Fruit fly (Drosophila melanogaster) whole organism, pupa: Measurements from ENCODE around the gene CG1677.

Experiments used
- CG10348 ChIP-seq: fragments of 200-800 bp; sonication (Bioruptor generic); IDR thresholded peaks from 2 replicates; pipeline ENCODE4 v1.3.6; 2022; ENCODE audit warnings: missing biosample characterization, missing genetic modification characterization
- CG12605 ChIP-seq: fragments of 200-800 bp; sonication (Bioruptor generic); IDR thresholded peaks from 2 replicates; pipeline ENCODE4 v1.3.6; 2022; ENCODE audit warnings: missing biosample characterization, missing genetic modification characterization
- CG13204 ChIP-seq: fragments of 200-800 bp; sonication (Bioruptor generic); optimal IDR thresholded peaks from 2 replicates; lab custom pipeline; 2018; ENCODE audit warnings: missing biosample characterization, mild to moderate bottlenecking, missing genetic modification characterization, moderate library complexity
- CG14655 ChIP-seq: fragments of 200-800 bp; sonication (Bioruptor generic); optimal IDR thresholded peaks from 3 replicates; lab custom pipeline; 2017; ENCODE audit warnings: mild to moderate bottlenecking, missing biosample characterization, missing genetic modification reagents, missing genetic modification characterization
- CG15710 ChIP-seq: fragments of 200-800 bp; sonication (Bioruptor generic); optimal IDR thresholded peaks from 2 replicates; lab custom pipeline; 2018; ENCODE audit warnings: missing biosample characterization, mild to moderate bottlenecking, missing genetic modification characterization, moderate library complexity
- CG17806 ChIP-seq: fragments of 200-800 bp; sonication (Bioruptor generic); optimal IDR thresholded peaks from 2 replicates; lab custom pipeline; 2018; ENCODE audit warnings: missing biosample characterization, mild to moderate bottlenecking, missing genetic modification characterization, moderate library complexity
- CG32121 ChIP-seq: fragments of 200-800 bp; sonication (Bioruptor generic); IDR thresholded peaks from 2 replicates; pipeline ENCODE4 v1.3.6; 2022; ENCODE audit warnings: missing biosample characterization, missing genetic modification characterization
- CG34367 ChIP-seq: fragments of 200-800 bp; sonication (Bioruptor generic); optimal IDR thresholded peaks from 2 replicates; lab custom pipeline; 2018; ENCODE audit warnings: missing biosample characterization, mild to moderate bottlenecking, missing genetic modification characterization
- CG4496 ChIP-seq: fragments of 200-800 bp; sonication (Bioruptor generic); IDR thresholded peaks from 3 replicates; pipeline ENCODE4 v1.3.6; 2022; ENCODE audit warnings: missing biosample characterization, missing genetic modification characterization
- CG8159 ChIP-seq: fragments of 200-800 bp; sonication (Bioruptor generic); optimal IDR thresholded peaks from 3 replicates; lab custom pipeline; 2018; ENCODE audit warnings: missing biosample characterization, mild to moderate bottlenecking, missing genetic modification characterization, moderate library complexity
- CG8301 ChIP-seq: fragments of 200-800 bp; sonication (Bioruptor generic); optimal IDR thresholded peaks from 2 replicates; lab custom pipeline; 2018; ENCODE audit warnings: missing biosample characterization, mild to moderate bottlenecking, missing genetic modification characterization
- CG9948 ChIP-seq: fragments of 200-800 bp; sonication (Bioruptor generic); optimal IDR thresholded peaks from 2 replicates; lab custom pipeline; 2018; ENCODE audit warnings: missing biosample characterization, mild to moderate bottlenecking, missing genetic modification characterization, moderate library complexity
- D1 ChIP-seq: fragments of 200-800 bp; sonication (Bioruptor generic); optimal IDR thresholded peaks from 2 replicates; lab custom pipeline; 2018; ENCODE audit warnings: missing biosample characterization, mild to moderate bottlenecking, missing genetic modification characterization, moderate library complexity
- EcR ChIP-seq: fragments of 200-800 bp; sonication (Bioruptor generic); optimal IDR thresholded peaks from 3 replicates; lab custom pipeline; 2019; ENCODE audit warnings: missing biosample characterization, missing genetic modification characterization, mild to moderate bottlenecking, moderate library complexity, missing genetic modification reagents
- Ets98B ChIP-seq: fragments of 200-800 bp; sonication (Bioruptor generic); IDR thresholded peaks from 2 replicates; pipeline ENCODE4 v1.3.6; 2022; ENCODE audit warnings: missing biosample characterization, missing genetic modification characterization
- Pif1A ChIP-seq: fragments of 200-800 bp; sonication (Bioruptor generic); optimal IDR thresholded peaks from 3 replicates; lab custom pipeline; 2016; ENCODE audit warnings: missing biosample characterization, missing genetic modification characterization
- Pif1B ChIP-seq: fragments of 200-800 bp; sonication (Bioruptor generic); optimal IDR thresholded peaks from 3 replicates; lab custom pipeline; 2016; ENCODE audit warnings: missing biosample characterization, missing genetic modification characterization
- Snoo ChIP-seq: fragments of 200-800 bp; sonication (Bioruptor generic); optimal IDR thresholded peaks from 3 replicates; lab custom pipeline; 2017; ENCODE audit warnings: missing biosample characterization, mild to moderate bottlenecking, missing genetic modification characterization, inconsistent platforms
- fd96Ca ChIP-seq: fragments of 200-800 bp; sonication (Bioruptor generic); IDR thresholded peaks from 3 replicates; pipeline ENCODE4 v1.3.6; 2022; ENCODE audit warnings: missing biosample characterization, missing genetic modification characterization
- gl ChIP-seq: fragments of 200-800 bp; sonication (Bioruptor generic); optimal IDR thresholded peaks from 2 replicates; lab custom pipeline; 2018; ENCODE audit warnings: missing biosample characterization, mild to moderate bottlenecking, missing genetic modification characterization
- rn ChIP-seq: fragments of 200-800 bp; sonication (Bioruptor generic); IDR thresholded peaks from 2 replicates; pipeline ENCODE4 v1.3.6; 2022; ENCODE audit warnings: missing biosample characterization, missing genetic modification characterization

The CG1677 gene

DNA sequence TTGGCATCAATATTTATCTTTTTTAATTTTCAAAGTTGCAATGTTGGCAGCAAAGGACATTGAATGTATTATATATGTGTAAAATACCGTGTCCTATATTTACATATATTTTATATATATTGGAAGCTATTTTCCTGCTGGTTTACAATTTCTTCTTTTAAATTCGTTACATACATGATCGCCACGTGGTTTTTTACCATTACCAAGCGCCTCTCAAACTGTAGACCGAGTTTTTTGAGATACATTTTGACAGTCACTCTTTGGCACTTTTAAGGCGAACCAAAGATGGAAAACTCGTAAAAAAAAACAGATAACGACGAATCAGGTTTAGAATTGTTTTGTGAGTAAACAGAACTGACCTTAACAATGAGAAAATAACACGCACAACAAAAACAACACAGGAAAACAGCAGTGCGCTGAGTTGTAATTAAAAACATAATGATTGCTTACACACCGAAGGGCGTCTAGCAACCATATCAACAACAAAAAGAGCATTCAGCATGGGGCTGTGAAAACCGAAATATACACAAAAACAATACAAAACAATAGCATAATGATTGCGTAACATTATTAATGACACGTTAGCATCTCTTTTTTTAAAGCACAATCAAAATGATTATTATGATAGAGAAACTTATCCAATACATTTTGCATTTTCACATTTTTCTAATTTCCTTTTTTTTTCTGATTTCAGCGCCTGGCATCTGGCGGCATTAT lies 65.8 kb downstream of the CG1677 start:
- TF ChIP-seq CG9948 (tag; lab: Kevin White, UChicago) (no peak), EcR (no peak), CG32121 (no peak), CG12605 (no peak), Pif1B (GFP tag; lab: Kevin White, UChicago) (no peak), CG8301 (no peak), CG17806 (no peak), D1 (tag; lab: Kevin White, UChicago) (no peak)

DNA sequence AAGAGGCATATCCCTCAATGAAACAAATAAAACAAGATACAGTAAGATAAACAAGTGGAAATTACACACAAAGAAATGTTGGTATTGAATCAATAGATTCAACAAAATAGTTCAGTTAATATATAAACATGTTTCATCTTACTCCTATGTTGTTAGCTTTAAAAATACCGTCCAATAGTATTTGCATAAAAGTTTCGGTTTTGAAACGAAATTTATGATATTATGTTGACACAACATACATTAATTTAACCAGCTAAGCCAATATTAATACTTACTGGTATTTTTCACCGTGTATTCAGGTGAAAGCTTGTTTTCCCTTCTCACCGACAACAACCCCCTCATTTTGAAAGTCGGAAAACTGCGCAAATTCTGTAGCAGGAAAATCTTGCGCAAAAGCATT lies 67.1 kb downstream of the CG1677 start:
- TF ChIP-seq fd96Ca (GFP tag; lab: Robert Waterston, UW) (no peak), CG12605 (no peak), CG8159 (tag; lab: Kevin White, UChicago) (peak; percentile 6), CG13204 (GFP tag; lab: Kevin White, UChicago) (no peak), CG8301 (peak; percentile 50), Pif1A (GFP tag; lab: Kevin White, UChicago) (no peak), CG9948 (tag; lab: Kevin White, UChicago) (peak; percentile 0), Pif1B (GFP tag; lab: Kevin White, UChicago) (no peak), Ets98B (0 out of 2 replicates have a peak, but pooled peaks have one; percentile 12), EcR (no peak), CG14655 (GFP tag; lab: Kevin White, UChicago) (peak; percentile 41)

DNA sequence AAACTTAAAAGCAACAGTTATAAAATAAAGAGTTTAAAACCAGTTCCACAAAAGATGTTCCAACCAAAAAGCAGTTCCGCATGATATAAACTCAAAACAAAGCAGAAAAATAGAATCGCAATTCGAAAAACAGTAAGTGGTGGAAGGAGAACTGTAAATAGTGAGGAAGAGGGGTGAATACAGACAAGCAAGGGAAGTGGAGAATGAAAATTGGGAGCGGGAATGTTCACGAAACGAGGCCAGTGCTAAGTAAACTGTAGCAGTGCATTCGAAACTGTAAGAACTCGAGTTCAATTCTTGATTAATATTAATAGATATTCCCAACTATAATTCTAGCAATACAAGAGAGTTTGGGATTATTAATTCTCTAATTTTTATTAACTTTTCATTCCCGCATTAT lies 67.6 kb downstream of the CG1677 start:
- TF ChIP-seq Pif1A (GFP tag; lab: Kevin White, UChicago) (no peak), D1 (tag; lab: Kevin White, UChicago) (no peak), gl (tag; lab: Kevin White, UChicago) (no peak), rn (GFP tag; lab: Robert Waterston, UW) (no peak), CG8159 (tag; lab: Kevin White, UChicago) (no peak)
- TF ChIP-seq, all 21 proteins: peak for 0

DNA sequence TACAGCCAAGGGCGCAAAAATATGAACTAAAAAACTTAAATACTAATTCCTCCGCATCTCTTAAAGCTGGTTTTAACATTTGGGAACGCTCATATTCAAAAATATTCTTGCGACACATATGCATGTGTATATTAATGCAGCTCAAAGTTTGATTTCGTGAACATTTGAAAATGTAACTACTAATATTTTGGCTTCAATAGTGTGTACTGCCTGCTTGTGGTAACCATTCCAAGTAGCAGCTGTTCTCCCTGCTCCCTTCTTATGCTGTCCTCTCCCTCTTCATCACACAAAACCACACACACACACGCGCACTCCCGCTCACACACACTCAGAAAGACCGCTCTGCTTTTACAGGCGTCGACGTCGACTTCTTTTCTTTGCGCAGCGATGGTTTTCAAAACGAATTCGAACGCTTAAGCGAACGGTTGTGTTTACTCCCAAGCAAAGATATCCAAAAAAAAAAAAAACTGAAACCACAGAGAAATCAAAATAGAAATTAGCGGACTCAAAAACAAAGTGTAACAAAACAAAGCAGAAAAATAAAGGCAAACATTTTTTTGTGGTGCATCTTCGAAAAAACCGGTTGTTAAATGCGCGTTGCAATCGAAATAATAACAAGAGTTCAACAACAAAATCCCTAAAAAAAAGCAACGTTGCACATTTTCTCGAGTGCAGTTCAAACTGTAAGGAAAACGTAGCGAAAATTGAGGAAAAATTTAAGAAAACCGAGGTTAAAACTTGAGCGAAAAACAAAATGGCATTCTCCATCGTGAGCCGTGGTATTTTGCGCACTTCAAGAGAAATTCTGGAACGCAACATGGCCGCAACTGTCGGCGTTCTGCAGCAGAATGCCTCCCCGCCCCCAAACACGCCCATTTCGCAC lies 68.4 kb downstream of the CG1677 start, which contains the start of gene CBP:
CBP (plus strand) TSS at position 391 of the 883 bp plus-strand sequence.
- TF ChIP-seq CG9948 (tag; lab: Kevin White, UChicago) (peak; percentile 97), CG15710 (peak; percentile 96), CG8159 (tag; lab: Kevin White, UChicago) (peak; percentile 97), CG17806 (peak; percentile 96), fd96Ca (GFP tag; lab: Robert Waterston, UW) (peak; percentile 96), CG34367 (tag; lab: Kevin White, UChicago) (peak; percentile 97), CG12605 (peak; percentile 92), Snoo (tag; lab: Kevin White, UChicago) (peak; percentile 94), CG13204 (GFP tag; lab: Kevin White, UChicago) (peak; percentile 98), CG32121 (peak; percentile 92), Ets98B (peak; percentile 91), rn (GFP tag; lab: Robert Waterston, UW) (peak; percentile 80), Pif1A (GFP tag; lab: Kevin White, UChicago) (peak; percentile 97), CG8301 (peak; percentile 97), Pif1B (GFP tag; lab: Kevin White, UChicago) (peak; percentile 96), gl (tag; lab: Kevin White, UChicago) (peak; percentile 95), CG10348 (peak; percentile 76), EcR (peak; percentile 69), CG14655 (GFP tag; lab: Kevin White, UChicago) (peak; percentile 97), D1 (tag; lab: Kevin White, UChicago) (peak; percentile 76), CG4496 (GFP tag; lab: Robert Waterston, UW) (peak; percentile 96)
- TF ChIP-seq, all 21 proteins: peak for 21

DNA sequence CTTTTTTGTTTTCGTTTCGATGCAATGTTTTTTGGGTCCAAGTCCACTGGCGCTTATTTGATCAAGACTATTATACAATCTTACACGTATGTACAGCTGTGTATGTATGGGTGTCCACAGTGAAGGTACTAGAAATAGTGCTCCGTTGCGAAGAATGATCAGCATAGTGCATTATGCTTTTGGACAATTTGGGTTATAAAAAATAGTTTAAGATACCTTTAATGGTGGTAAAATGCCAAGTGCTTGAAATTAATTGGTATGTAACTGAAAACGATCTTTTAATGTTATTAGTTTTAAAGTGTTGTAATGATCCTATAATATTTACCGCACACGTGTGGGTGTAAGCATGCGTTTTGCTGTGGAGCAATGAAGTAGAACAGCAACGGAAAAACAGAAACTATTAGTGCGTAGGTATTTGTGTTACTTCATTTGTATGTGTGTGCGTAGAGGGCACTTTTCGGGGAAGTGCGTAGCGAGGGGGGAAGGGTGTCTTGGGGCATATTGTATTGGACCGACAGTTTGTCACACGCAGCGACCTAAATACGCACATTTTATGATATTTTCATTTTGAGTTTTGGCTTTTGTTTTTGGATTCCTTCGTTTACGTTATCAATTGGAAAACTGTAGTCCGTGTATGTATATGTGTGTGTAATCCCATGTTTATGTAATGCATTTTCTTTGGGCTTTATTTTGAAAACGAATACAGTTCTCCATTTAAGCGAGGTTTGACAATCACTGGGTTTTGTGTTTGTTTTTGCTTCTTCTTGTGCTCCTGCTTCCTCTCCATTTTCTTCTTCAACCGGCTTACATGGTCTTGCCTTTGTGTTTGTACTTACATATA lies 69.3 kb downstream of the CG1677 start:
- TF ChIP-seq CG4496 (GFP tag; lab: Robert Waterston, UW), result peak; percentile 83
- TF ChIP-seq CG13204 (GFP tag; lab: Kevin White, UChicago), result no peak
- no peak for TF ChIP-seq EcR
- TF ChIP-seq Pif1A (GFP tag; lab: Kevin White, UChicago), result peak; percentile 53
- 0 out of 2 replicates have a peak, but pooled peaks have one; percentile 16 for TF ChIP-seq CG12605
- peak; percentile 71; the same call in 2 of the 3 replicates for TF ChIP-seq fd96Ca (GFP tag; lab: Robert Waterston, UW)
- peak; percentile 87 for TF ChIP-seq CG8301
- peak; percentile 75 for TF ChIP-seq CG15710
- TF ChIP-seq CG34367 (tag; lab: Kevin White, UChicago), result peak; percentile 62
- 0 out of 2 replicates have a peak, but pooled peaks have one; percentile 13 for TF ChIP-seq rn (GFP tag; lab: Robert Waterston, UW)
- TF ChIP-seq D1 (tag; lab: Kevin White, UChicago), result peak; percentile 9
- peak; percentile 71 for TF ChIP-seq CG17806
- peak; percentile 41 for TF ChIP-seq Pif1B (GFP tag; lab: Kevin White, UChicago)
- TF ChIP-seq Ets98B, result peak; percentile 60
- peak; percentile 87 for TF ChIP-seq CG14655 (GFP tag; lab: Kevin White, UChicago)
- TF ChIP-seq CG9948 (tag; lab: Kevin White, UChicago), result peak; percentile 78
- TF ChIP-seq gl (tag; lab: Kevin White, UChicago), result peak; percentile 2
- TF ChIP-seq CG32121, result peak; percentile 77
- TF ChIP-seq CG8159 (tag; lab: Kevin White, UChicago), result peak; percentile 79
- peak; percentile 27 for TF ChIP-seq Snoo (tag; lab: Kevin White, UChicago)
- TF ChIP-seq CG10348, result peak; percentile 47; the same call in 1 of the 2 replicates
